Worm (Caenorhabditis elegans) whole organism, L2 larva: ENCODE measurements around the gene cutl-16.

Experiments
- F13H6.1 ChIP-seq: sonication (generic microtip); optimal IDR thresholded peaks from 2 replicates; lab custom pipeline; 2016; ENCODE audit warnings: missing genetic modification characterization, missing compliant biosample characterization
- R02D3.7 ChIP-seq: fragments of 150-350 bp; optimal IDR thresholded peaks from 2 replicates; lab custom pipeline; 2014; ENCODE audit warnings: missing biosample characterization, missing genetic modification characterization
- blmp-1 ChIP-seq: sonication (generic microtip); optimal IDR thresholded peaks from 2 replicates; lab custom pipeline; 2017; ENCODE audit warnings: missing genetic modification characterization, mild to moderate bottlenecking, missing compliant biosample characterization, antibody characterized with exemption, moderate library complexity; ENCODE audit not compliant: insufficient read depth
- lin-11 ChIP-seq: fragments of 150-350 bp; sonication (generic microtip); optimal IDR thresholded peaks from 2 replicates; lab custom pipeline; 2014; ENCODE audit warnings: missing biosample characterization, missing genetic modification characterization, inconsistent platforms, mixed read lengths
- mdl-1 ChIP-seq, 2 experiments: fragments of 150-350 bp in 1 of 2; sonication (generic microtip) in 1 of 2; optimal IDR thresholded peaks; 2 replicates each; lab custom pipeline; 2017; ENCODE audit warnings: missing biosample characterization in 2 of 2, missing genetic modification characterization in 2 of 2
- nhr-10 ChIP-seq: sonication (generic microtip); optimal IDR thresholded peaks from 2 replicates; lab custom pipeline; 2017; ENCODE audit warnings: missing biosample characterization, missing genetic modification characterization
- nhr-237 ChIP-seq: fragments of 150-350 bp; optimal IDR thresholded peaks from 2 replicates; lab custom pipeline; 2014; ENCODE audit warnings: missing biosample characterization, missing genetic modification characterization
- skn-1 ChIP-seq: sonication (generic microtip); optimal IDR thresholded peaks from 2 replicates; lab custom pipeline; 2017; ENCODE audit warnings: missing biosample characterization, missing genetic modification characterization
- snpc-4 ChIP-seq: fragments of 150-350 bp; optimal IDR thresholded peaks from 2 replicates; lab custom pipeline; 2014; ENCODE audit warnings: missing biosample characterization, missing genetic modification characterization
- unc-62 ChIP-seq: fragments of 150-350 bp; optimal IDR thresholded peaks from 2 replicates; lab custom pipeline; 2014; ENCODE audit warnings: missing biosample characterization, missing genetic modification reagents, missing genetic modification characterization
- ztf-1 ChIP-seq: fragments of 200-800 bp; sonication (Bioruptor generic); conservative IDR thresholded peaks from 2 replicates; pipeline ENCODE4 v1.3.6; 2022; ENCODE audit warnings: missing genetic modification characterization, missing compliant biosample characterization

ce11 chrII:6491817-6492452, 50.7 kb downstream of the cutl-16 start, which contains the start of the genes T28D9.11 and T28D9.1:
- TF ChIP-seq F13H6.1 (tag; lab: Kevin White, UChicago) (peak; percentile 67), nhr-10 (tag; lab: Kevin White, UChicago) (no peak), R02D3.7 (tag; lab: Kevin White, UChicago) (no peak), skn-1 (tag; lab: Kevin White, UChicago) (no peak), nhr-237 (no peak), ztf-1 (GFP tag; lab: Robert Waterston, UW) (no peak), mdl-1 (tag; optimal IDR thresholded peaks at IDR 0.05; lab: Kevin White, UChicago) (peak; percentile 9 to 41), unc-62 (no peak), snpc-4 (tag; lab: Kevin White, UChicago) (peak; percentile 94), lin-11 (tag; lab: Kevin White, UChicago) (peak; percentile 60), blmp-1 (tag; lab: Kevin White, UChicago) (no peak)
